Fruit fly (Drosophila melanogaster): ENCODE measurements around the gene capt.

Gene capt

dm6 chr2L:1177522-1177921 is 19.5 kb upstream of the capt start, which contains the start of gene CG4896 (continued):
- TF ChIP-seq tna (GFP tag; IDR thresholded peaks at IDR 0.05; ENCODE audit: partially characterized antibody) (peak; percentile 26; the same call in 1 of the 2 replicates), D19B (GFP tag; optimal IDR thresholded peaks at IDR 0.05) (no peak), cwo (GFP tag; optimal IDR thresholded peaks at IDR 0.05) (no peak), ewg (GFP tag; optimal IDR thresholded peaks at IDR 0.05) (no peak), Atf3 (GFP tag; optimal IDR thresholded peaks at IDR 0.05) (no peak), ATbp (GFP tag; optimal IDR thresholded peaks at IDR 0.05) (no peak), Drgx (GFP tag; IDR thresholded peaks at IDR 0.05) (no peak), CHES-1-like (GFP tag; optimal IDR thresholded peaks at IDR 0.05) (no peak), crol (GFP tag; IDR thresholded peaks at IDR 0.05) (no peak), dpn (GFP tag; optimal IDR thresholded peaks at IDR 0.05) (peak; percentile 5 to 7), grau (tag; optimal IDR thresholded peaks at IDR 0.05) (no peak), Sox102F (GFP tag; optimal IDR thresholded peaks at IDR 0.05) (no peak), z (GFP tag; IDR thresholded peaks at IDR 0.05) (no peak), Taf1 (GFP tag; IDR thresholded peaks at IDR 0.05) (no peak), bcd (GFP tag; optimal IDR thresholded peaks at IDR 0.05) (no peak), CG10366 (GFP tag; IDR thresholded peaks at IDR 0.05) (no peak), eyg (GFP tag; optimal IDR thresholded peaks at IDR 0.05) (no peak), CG1529 (GFP tag; optimal IDR thresholded peaks at IDR 0.05) (no peak), Mad (GFP tag; optimal IDR thresholded peaks at IDR 0.05) (no peak), dmrt99B (tag; optimal IDR thresholded peaks at IDR 0.05) (no peak), bowl (GFP tag; IDR thresholded peaks at IDR 0.05) (no peak), CG10565 (GFP tag; optimal IDR thresholded peaks at IDR 0.05) (no peak), CTCF (GFP tag; optimal IDR thresholded peaks at IDR 0.05) (no peak), jumu (GFP tag; optimal IDR thresholded peaks at IDR 0.05) (no peak), CG8359 (GFP tag; optimal IDR thresholded peaks at IDR 0.05; ENCODE audit: borderline replicate concordance) (no peak), CG7839 (tag; optimal IDR thresholded peaks at IDR 0.05) (no peak), slbo (GFP tag; IDR thresholded peaks at IDR 0.05) (peak; percentile 61), scrt (GFP tag; optimal IDR thresholded peaks at IDR 0.05) (no peak), h (optimal IDR thresholded peaks at IDR 0.05) (no peak), Opbp (GFP tag; IDR thresholded peaks at IDR 0.05; ENCODE audit: partially characterized antibody) (peak; percentile 83), CG17385 (GFP tag; optimal IDR thresholded peaks at IDR 0.05) (no peak), CG17829 (tag; optimal IDR thresholded peaks at IDR 0.05) (no peak), CG13775 (GFP tag; optimal IDR thresholded peaks at IDR 0.05) (no peak), CG4854 (GFP tag; optimal IDR thresholded peaks at IDR 0.05) (no peak), CG4424 (GFP tag; optimal IDR thresholded peaks at IDR 0.05) (no peak), tio (GFP tag; optimal IDR thresholded peaks at IDR 0.05) (no peak), CG14050 (GFP tag; IDR thresholded peaks at IDR 0.05) (no peak), Bgb (GFP tag; IDR thresholded peaks at IDR 0.05; ENCODE audit: partially characterized antibody) (peak; percentile 80), zf30C (GFP tag; optimal IDR thresholded peaks at IDR 0.05) (no peak), schlank (tag; optimal IDR thresholded peaks at IDR 0.05) (no peak), Ssrp (tag; optimal IDR thresholded peaks at IDR 0.05) (no peak), TFAM (GFP tag; optimal IDR thresholded peaks at IDR 0.05) (no peak), Hr78 (GFP tag; optimal IDR thresholded peaks at IDR 0.05) (no peak), inv (GFP tag; IDR thresholded peaks at IDR 0.05; ENCODE audit: partially characterized antibody) (peak; percentile 36; the same call in 1 of the 2 replicates), CG15011 (GFP tag; optimal IDR thresholded peaks at IDR 0.05) (no peak), Eip74EF (GFP tag; optimal IDR thresholded peaks at IDR 0.05) (no peak), CG7987 (GFP tag; optimal IDR thresholded peaks at IDR 0.05) (no peak), pros (GFP tag; optimal IDR thresholded peaks at IDR 0.05) (no peak), CG7928 (GFP tag; optimal IDR thresholded peaks at IDR 0.05) (peak; percentile 90), CG11398 (GFP tag; optimal IDR thresholded peaks at IDR 0.05) (no peak), CG8765 (GFP tag; IDR thresholded peaks at IDR 0.05) (no peak)
